Worm (Caenorhabditis elegans) whole organism, L4 larva: Measurements from ENCODE around the gene cccp-1.

Experiments used
- D1046.2 ChIP-seq: fragments of 200-800 bp; sonication (Bioruptor generic); IDR thresholded peaks from 2 replicates; pipeline ENCODE4 v1.3.6; 2022; ENCODE audit warnings: missing genetic modification characterization, missing compliant biosample characterization
- F26F4.8 ChIP-seq: fragments of 200-800 bp; sonication (Bioruptor generic); conservative IDR thresholded peaks from 2 replicates; pipeline ENCODE4 v1.3.6; 2022; ENCODE audit warnings: missing genetic modification characterization, missing compliant biosample characterization
- F49E8.2 ChIP-seq: sonication (generic microtip); optimal IDR thresholded peaks from 2 replicates; lab custom pipeline; 2016; ENCODE audit warnings: missing compliant biosample characterization, mild to moderate bottlenecking, missing genetic modification characterization, borderline replicate concordance
- T26A8.4 ChIP-seq: fragments of 200-800 bp; sonication (Bioruptor generic); IDR thresholded peaks from 2 replicates; pipeline ENCODE4 v1.3.6; 2022; ENCODE audit warnings: missing genetic modification characterization, missing compliant biosample characterization
- ZK546.5 ChIP-seq, 2 experiments: sonication (generic microtip); optimal IDR thresholded peaks; 2 replicates each; lab custom pipeline; 2017; ENCODE audit warnings: missing biosample characterization in 2 of 2, missing genetic modification characterization in 2 of 2
- aha-1 ChIP-seq: fragments of 150-350 bp; peaks from one replicate; lab custom pipeline; 2014; ENCODE audit warnings: missing biosample characterization, missing genetic modification characterization
- ama-1 ChIP-seq: fragments of 150-350 bp; optimal IDR thresholded peaks from 2 replicates; lab custom pipeline; 2014; ENCODE audit warnings: inconsistent platforms, mixed read lengths
- arid-1 ChIP-seq: fragments of 200-800 bp; sonication (Bioruptor generic); conservative IDR thresholded peaks from 2 replicates; pipeline ENCODE4 v1.3.6; 2022; ENCODE audit warnings: missing genetic modification reagents, missing genetic modification characterization, missing compliant biosample characterization
- attf-4 ChIP-seq: sonication (generic microtip); optimal IDR thresholded peaks from 3 replicates; lab custom pipeline; 2017; ENCODE audit warnings: missing biosample characterization, missing genetic modification characterization
- ceh-28 ChIP-seq: fragments of 150-350 bp; optimal IDR thresholded peaks from 2 replicates; lab custom pipeline; 2014; ENCODE audit warnings: missing biosample characterization, missing genetic modification reagents, missing genetic modification characterization
- ceh-82 ChIP-seq: sonication (generic microtip); optimal IDR thresholded peaks from 2 replicates; lab custom pipeline; 2017; ENCODE audit warnings: missing biosample characterization, missing genetic modification characterization
- cey-2 ChIP-seq: sonication (generic microtip); optimal IDR thresholded peaks from 3 replicates; lab custom pipeline; 2017; ENCODE audit warnings: missing genetic modification characterization, mild to moderate bottlenecking, missing compliant biosample characterization, antibody characterized with exemption, borderline replicate concordance; ENCODE audit not compliant: insufficient read depth
- daf-19 ChIP-seq: fragments of 200-800 bp; sonication (Bioruptor generic); conservative IDR thresholded peaks from 2 replicates; pipeline ENCODE4 v1.3.6; 2022; ENCODE audit warnings: missing genetic modification characterization, missing compliant biosample characterization
- dmd-6 ChIP-seq: fragments of 200-800 bp; sonication (Bioruptor generic); IDR thresholded peaks from 2 replicates; pipeline ENCODE4 v1.3.6; 2022; ENCODE audit warnings: missing genetic modification reagents, missing genetic modification characterization, missing compliant biosample characterization
- dpl-1 ChIP-seq: fragments of 150-350 bp; optimal IDR thresholded peaks from 2 replicates; lab custom pipeline; 2014; ENCODE audit warnings: missing biosample characterization, missing genetic modification reagents, missing genetic modification characterization
- duxl-1 ChIP-seq: sonication (generic microtip); optimal IDR thresholded peaks from 2 replicates; lab custom pipeline; 2016; ENCODE audit warnings: mild to moderate bottlenecking, missing genetic modification characterization, moderate library complexity, missing compliant biosample characterization; ENCODE audit not compliant: poor library complexity
- dve-1 ChIP-seq: sonication (generic microtip); optimal IDR thresholded peaks from 2 replicates; lab custom pipeline; 2017; ENCODE audit warnings: antibody characterized with exemption, mild to moderate bottlenecking, missing genetic modification characterization, missing compliant biosample characterization; ENCODE audit not compliant: insufficient read depth
- egl-27 ChIP-seq: sonication (generic microtip); optimal IDR thresholded peaks from 3 replicates; lab custom pipeline; 2017; ENCODE audit warnings: missing biosample characterization, missing genetic modification reagents, missing genetic modification characterization
- hif-1 ChIP-seq, 2 experiments: sonication (generic microtip); optimal IDR thresholded peaks; 2 replicates each; lab custom pipeline; 2016 to 2017; ENCODE audit warnings: missing compliant biosample characterization in 2 of 2, missing genetic modification characterization in 2 of 2, missing genetic modification reagents in 2 of 2, missing genotype in 2 of 2, mild to moderate bottlenecking in 1 of 2
- hlh-30 ChIP-seq: sonication (generic microtip); optimal IDR thresholded peaks from 2 replicates; lab custom pipeline; 2017; ENCODE audit warnings: antibody characterized with exemption, mild to moderate bottlenecking, missing genetic modification characterization, missing compliant biosample characterization; ENCODE audit not compliant: insufficient read depth
- hmg-1.1 ChIP-seq: fragments of 200-800 bp; sonication (Bioruptor generic); IDR thresholded peaks from 2 replicates; pipeline ENCODE4 v1.3.6; 2022; ENCODE audit warnings: missing genetic modification reagents, missing genetic modification characterization, missing compliant biosample characterization
- lin-13 ChIP-seq: fragments of 150-350 bp; optimal IDR thresholded peaks from 2 replicates; lab custom pipeline; 2014; ENCODE audit warnings: missing biosample characterization, missing genetic modification reagents, missing genetic modification characterization
- lin-15B ChIP-seq: fragments of 150-350 bp; sonication (generic microtip); optimal IDR thresholded peaks from 3 replicates; lab custom pipeline; 2014; ENCODE audit warnings: missing biosample characterization, missing genetic modification characterization
- lin-38 ChIP-seq: fragments of 200-800 bp; sonication (Bioruptor generic); IDR thresholded peaks from 2 replicates; pipeline ENCODE4 v1.3.6; 2022; ENCODE audit warnings: missing genetic modification reagents, missing genetic modification characterization, missing compliant biosample characterization
- lsy-2 ChIP-seq, 2 experiments: fragments of 150-350 bp in 1 of 2; sonication (generic microtip) in 1 of 2; optimal IDR thresholded peaks; 2 replicates each; lab custom pipeline; 2014 to 2017; ENCODE audit warnings: missing biosample characterization in 2 of 2, missing genetic modification characterization in 2 of 2
- mdl-1 ChIP-seq, 2 experiments: fragments of 150-350 bp in 1 of 2; sonication (generic microtip) in 1 of 2; optimal IDR thresholded peaks; 2 replicates each; lab custom pipeline; 2014 to 2017; ENCODE audit warnings: missing biosample characterization in 2 of 2, missing genetic modification characterization in 2 of 2
- mep-1 ChIP-seq: fragments of 150-350 bp; sonication (generic microtip); optimal IDR thresholded peaks from 3 replicates; lab custom pipeline; 2014; ENCODE audit warnings: missing biosample characterization, missing genetic modification characterization
- mes-2 ChIP-seq: sonication (generic microtip); optimal IDR thresholded peaks from 2 replicates; lab custom pipeline; 2016; ENCODE audit warnings: missing genotype, mild to moderate bottlenecking, missing genetic modification characterization, missing compliant biosample characterization; ENCODE audit not compliant: poor library complexity, severe bottlenecking
- mxl-3 ChIP-seq: fragments of 200-800 bp; sonication (Bioruptor generic); optimal IDR thresholded peaks from 2 replicates; lab custom pipeline; 2018; ENCODE audit warnings: mild to moderate bottlenecking, missing genetic modification characterization, missing compliant biosample characterization
- nhr-102 ChIP-seq: sonication (generic microtip); optimal IDR thresholded peaks from 2 replicates; lab custom pipeline; 2016; ENCODE audit warnings: mild to moderate bottlenecking, missing genetic modification characterization, moderate library complexity, missing compliant biosample characterization
- nhr-25 ChIP-seq: sonication (generic microtip); optimal IDR thresholded peaks from 2 replicates; lab custom pipeline; 2017; ENCODE audit warnings: missing genetic modification characterization, mild to moderate bottlenecking, missing compliant biosample characterization, antibody characterized with exemption, moderate library complexity, borderline replicate concordance; ENCODE audit not compliant: insufficient read depth
- nhr-28 ChIP-seq: fragments of 150-350 bp; optimal IDR thresholded peaks from 2 replicates; lab custom pipeline; 2014; ENCODE audit warnings: missing biosample characterization, missing genetic modification characterization
- nhr-42 ChIP-seq: fragments of 200-800 bp; sonication (Bioruptor generic); IDR thresholded peaks from 2 replicates; pipeline ENCODE4 v1.3.6; 2022; ENCODE audit warnings: missing genetic modification characterization, missing compliant biosample characterization
- nhr-48 ChIP-seq: sonication (generic microtip); optimal IDR thresholded peaks from 2 replicates; lab custom pipeline; 2016; ENCODE audit warnings: mild to moderate bottlenecking, missing genetic modification characterization, missing compliant biosample characterization
- nhr-6 ChIP-seq: fragments of 150-350 bp; optimal IDR thresholded peaks from 2 replicates; lab custom pipeline; 2014; ENCODE audit warnings: missing biosample characterization, missing genetic modification characterization
- pha-4 ChIP-seq, 2 experiments: fragments of 150-350 bp in 1 of 2; fragments of 200-800 bp in 1 of 2; sonication (Bioruptor generic) in 1 of 2; IDR thresholded peaks in 1 of 2; optimal IDR thresholded peaks in 1 of 2; 2 replicates each; pipeline versions ENCODE4 v1.3.6 to Lab custom; 2014 to 2022; ENCODE audit warnings: missing genetic modification characterization in 2 of 2, missing genetic modification reagents in 2 of 2, missing biosample characterization in 1 of 2, missing compliant biosample characterization in 1 of 2
- rbr-2 ChIP-seq: sonication (generic microtip); optimal IDR thresholded peaks from 2 replicates; lab custom pipeline; 2016; ENCODE audit warnings: missing genotype, missing genetic modification characterization, missing compliant biosample characterization
- sdz-12 ChIP-seq: fragments of 200-800 bp; sonication (Bioruptor generic); optimal IDR thresholded peaks from 2 replicates; lab custom pipeline; 2018; ENCODE audit warnings: mild to moderate bottlenecking, missing genetic modification characterization, missing compliant biosample characterization
- snpc-1.2 ChIP-seq: fragments of 200-800 bp; sonication (Bioruptor generic); IDR thresholded peaks from 2 replicates; pipeline ENCODE4 v1.3.6; 2022; ENCODE audit warnings: missing genetic modification reagents, missing genetic modification characterization, missing compliant biosample characterization
- spr-1 ChIP-seq: sonication (generic microtip); optimal IDR thresholded peaks from 2 replicates; lab custom pipeline; 2016; ENCODE audit warnings: mild to moderate bottlenecking, missing genetic modification characterization, missing compliant biosample characterization
- unc-130 ChIP-seq: sonication (generic microtip); optimal IDR thresholded peaks from 2 replicates; lab custom pipeline; 2016; ENCODE audit warnings: missing genetic modification reagents, missing genetic modification characterization, missing compliant biosample characterization
- vab-7 ChIP-seq: fragments of 200-800 bp; sonication (Bioruptor generic); IDR thresholded peaks from 2 replicates; pipeline ENCODE4 v1.3.6; 2022; ENCODE audit warnings: missing genetic modification reagents, missing genetic modification characterization, missing compliant biosample characterization
- zfp-3 ChIP-seq: fragments of 200-800 bp; sonication (Bioruptor generic); conservative IDR thresholded peaks from 2 replicates; pipeline ENCODE4 v1.3.6; 2022; ENCODE audit warnings: missing genetic modification reagents, missing genetic modification characterization, missing compliant biosample characterization

The cccp-1 gene

DNA sequence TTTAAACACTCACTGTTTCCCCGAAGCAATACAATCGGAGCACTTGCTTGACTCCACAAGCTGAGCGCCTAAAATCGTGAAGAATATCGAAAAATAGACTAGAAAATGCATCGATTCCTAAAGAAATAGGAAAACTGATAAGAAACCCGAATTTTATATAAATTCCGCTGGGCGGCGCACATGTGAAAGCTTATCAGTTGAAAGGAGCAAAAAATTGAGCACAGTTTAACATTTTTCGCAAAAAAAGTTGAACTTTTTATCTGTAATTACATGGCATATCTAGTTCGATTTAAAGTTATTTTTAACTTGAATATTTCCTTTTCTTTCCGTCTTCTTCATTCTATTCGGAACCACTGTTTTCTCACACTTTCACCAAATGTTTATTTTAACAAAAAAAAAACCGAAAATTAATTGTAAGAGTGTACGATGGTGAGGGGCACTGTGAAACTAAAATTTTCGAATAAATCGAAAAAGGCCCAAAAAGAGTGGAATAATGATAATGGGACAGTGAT, 26.6 kb upstream of the cccp-1 start, which contains the start of gene Y49E10.18 (continued):
- TF ChIP-seq ceh-82 = no peak
- TF ChIP-seq unc-130 = no peak
- TF ChIP-seq lin-15B = no peak
- TF ChIP-seq dve-1 (tag; lab: Kevin White, UChicago) = peak; percentile 53
- peak; percentile 78 for TF ChIP-seq dmd-6 (GFP tag; lab: Robert Waterston, UW)
- TF ChIP-seq egl-27 (tag; lab: Kevin White, UChicago) = no peak
- TF ChIP-seq cey-2 (tag; lab: Kevin White, UChicago) = no peak
- TF ChIP-seq mdl-1 (tag; optimal IDR thresholded peaks at IDR 0.05; lab: Kevin White, UChicago) = peak in 1 of 2 experiments; percentile 49
- TF ChIP-seq ceh-28 (tag; lab: Kevin White, UChicago) = no peak
- no peak for TF ChIP-seq vab-7 (GFP tag; lab: Robert Waterston, UW)
- no peak for TF ChIP-seq attf-4
- peak; percentile 1 for TF ChIP-seq mxl-3
- TF ChIP-seq nhr-28 (tag; lab: Kevin White, UChicago) = peak; percentile 53
- TF ChIP-seq nhr-48 (tag; lab: Kevin White, UChicago) = no peak

DNA sequence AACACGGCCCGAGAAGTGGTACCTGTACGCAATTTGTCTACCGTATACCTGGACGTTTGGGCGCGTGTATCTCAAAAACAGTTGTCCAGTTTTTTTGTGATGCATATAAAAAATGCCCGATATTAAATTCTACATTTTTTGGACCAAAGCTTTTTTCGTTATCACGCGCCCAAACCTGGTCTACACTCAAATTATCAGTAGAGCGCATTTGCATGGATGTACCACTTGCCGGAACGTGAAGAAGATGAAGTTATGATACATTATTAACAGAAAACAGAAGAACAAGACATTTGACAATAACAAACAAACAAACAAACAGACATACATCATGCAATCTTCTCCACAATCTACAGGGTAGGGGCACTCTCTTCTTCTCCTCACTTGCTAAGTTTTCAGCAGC, 25.1 kb upstream of the cccp-1 start:
- peak; percentile 64 for TF ChIP-seq lin-38
- TF ChIP-seq hlh-30 (tag; lab: Kevin White, UChicago) = peak; percentile 23
- TF ChIP-seq, all 104 proteins: peak for 2; not testable (repeated sequence) for 102

DNA sequence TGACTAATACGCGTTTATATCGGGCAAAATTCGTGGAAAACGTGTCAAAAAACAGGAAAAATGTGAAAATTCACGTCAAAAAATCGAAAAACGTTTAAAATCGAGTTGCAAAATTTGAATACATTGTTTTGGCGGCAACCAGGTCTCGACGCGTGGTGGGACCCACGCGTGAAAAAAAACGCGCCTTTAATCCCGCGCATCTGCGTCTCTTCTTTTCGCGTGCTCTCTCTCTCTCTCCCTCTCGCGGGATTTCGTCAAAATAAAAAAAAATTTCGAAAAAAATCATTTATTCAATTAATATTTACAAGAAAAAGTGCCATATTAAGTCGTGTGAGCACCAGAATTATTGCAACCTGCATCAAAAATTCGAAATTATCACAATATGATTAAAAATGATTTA, 19.4 kb upstream of the cccp-1 start, which contains the start of gene ani-1:
Gene ani-1, minus strand, starts transcription at position 61 of the 400 bp plus-strand sequence.
- TF ChIP-seq nhr-48 (tag; lab: Kevin White, UChicago) (no peak), nhr-25 (peak; percentile 9), dve-1 (tag; lab: Kevin White, UChicago) (peak; percentile 24), dpl-1 (peak; percentile 87), nhr-42 (no peak), daf-19 (GFP tag; lab: Robert Waterston, UW) (no peak), hlh-30 (tag; lab: Kevin White, UChicago) (peak; percentile 54), nhr-102 (tag; lab: Kevin White, UChicago) (peak; percentile 14), arid-1 (GFP tag; lab: Robert Waterston, UW) (peak; percentile 42; the same call in 1 of the 2 replicates), rbr-2 (tag; lab: Kevin White, UChicago) (peak; percentile 36), mes-2 (tag; lab: Kevin White, UChicago) (peak; percentile 69), ama-1 (lab: Kevin White, UChicago) (peak; percentile 92), hmg-1.1 (GFP tag; lab: Robert Waterston, UW) (peak; percentile 40; the same call in 1 of the 2 replicates), lsy-2 (tag; optimal IDR thresholded peaks at IDR 0.05; lab: Kevin White, UChicago) (peak in 1 of 2 experiments; percentile 86), D1046.2 (no peak), lin-38 (peak; percentile 77), aha-1 (peak; percentile 81), T26A8.4 (0 out of 2 replicates have a peak, but pooled peaks have one; percentile 18), F26F4.8 (GFP tag; lab: Robert Waterston, UW) (no peak), snpc-1.2 (peak; percentile 30; the same call in 1 of the 2 replicates), egl-27 (tag; lab: Kevin White, UChicago) (no peak), unc-130 (peak; percentile 86), nhr-6 (tag; lab: Kevin White, UChicago) (peak; percentile 63), F49E8.2 (peak; percentile 31), hif-1 (tag; optimal IDR thresholded peaks at IDR 0.05; lab: Kevin White, UChicago) (peak in 1 of 2 experiments; percentile 33), mep-1 (tag; lab: Kevin White, UChicago) (peak; percentile 69), duxl-1 (tag; lab: Kevin White, UChicago) (peak; percentile 5), ceh-28 (tag; lab: Kevin White, UChicago) (no peak), zfp-3 (GFP tag; lab: Robert Waterston, UW) (0 out of 2 replicates have a peak, but pooled peaks have one; percentile 24), ZK546.5 (tag; optimal IDR thresholded peaks at IDR 0.05; lab: Kevin White, UChicago) (no peak), lin-13 (GFP tag; lab: Kevin White, UChicago) (peak; percentile 40), sdz-12 (no peak), nhr-28 (tag; lab: Kevin White, UChicago) (no peak), pha-4 (GFP tag; IDR thresholded peaks at IDR 0.05; lab: Robert Waterston, UW) (0 out of 2 replicates have a peak, but pooled peaks have one; percentile 49), pha-4 (tag; optimal IDR thresholded peaks at IDR 0.05; lab: Kevin White, UChicago) (no peak), spr-1 (tag; lab: Kevin White, UChicago) (peak; percentile 10)
